Worm (Caenorhabditis elegans): Measurements from ENCODE around the gene str-198.

str-198 gene

ce11 chrV:16062788-16063187, 15.2 kb downstream of the str-198 start, which contains the start of gene F14H3.14:
F14H3.14 (minus strand) TSS chrV:16062888.
- TF ChIP-seq unc-62 (GFP tag; optimal IDR thresholded peaks at IDR 0.05): no peak

ce11 chrV:16068938-16069337, 21.3 kb downstream of the str-198 start, which contains the start of gene cyp-35D1:
cyp-35D1 (plus strand) TSS chrV:16069238.
- TF ChIP-seq unc-62 (GFP tag; optimal IDR thresholded peaks at IDR 0.05): no peak

- TF ChIP-seq unc-62 (GFP tag; optimal IDR thresholded peaks at IDR 0.05): no peak
Observed at ce11 chrV:16071167-16071566, 23.6 kb downstream of the str-198 start, which contains the start of gene nhr-176. nhr-176 (plus strand) TSS chrV:16071325.

ce11 chrV:16073856-16074255, 26.2 kb downstream of the str-198 start, which contains the start of gene srj-10:
srj-10 (minus strand) TSS chrV:16073956.
- TF ChIP-seq unc-62 (GFP tag; optimal IDR thresholded peaks at IDR 0.05): no peak

- no peak for TF ChIP-seq unc-62 (GFP tag; optimal IDR thresholded peaks at IDR 0.05)
Observed at ce11 chrV:16075250-16075709, 27.7 kb downstream of the str-198 start, which contains the start of the genes F14H3.12 and srj-29. F14H3.12 (minus strand) TSS chrV:16075323. srj-29 (plus strand) TSS chrV:16075659.

ce11 chrV:16080039-16080438, 32.4 kb downstream of the str-198 start:
- no peak for TF ChIP-seq unc-62 (GFP tag; optimal IDR thresholded peaks at IDR 0.05)

ce11 chrV:16080678-16081077, 33.1 kb downstream of the str-198 start:
- no peak for TF ChIP-seq unc-62 (GFP tag; optimal IDR thresholded peaks at IDR 0.05)

- TF ChIP-seq unc-62 (GFP tag; optimal IDR thresholded peaks at IDR 0.05): no peak
Observed at ce11 chrV:16090685-16091084, 43.1 kb downstream of the str-198 start, which contains the start of gene F22B8.3. F22B8.3 (plus strand) TSS chrV:16090985.

- TF ChIP-seq unc-62 (GFP tag; optimal IDR thresholded peaks at IDR 0.05): no peak
Observed at ce11 chrV:16094284-16094683, 46.7 kb downstream of the str-198 start, which contains the start of gene F22B8.7. F22B8.7 (plus strand) TSS chrV:16094584.

ce11 chrV:16094862-16095261, 47.3 kb downstream of the str-198 start:
- TF ChIP-seq unc-62 (GFP tag; optimal IDR thresholded peaks at IDR 0.05): no peak
